Worm (Caenorhabditis elegans) whole organism, young adult: ENCODE results near the gene oac-24.
A peak's percentile ranks its signal among the peaks of the same experiment; 100 is the strongest.

Experiments
- F49E8.2 ChIP-seq: sonication (generic microtip); optimal IDR thresholded peaks from 3 replicates; lab custom pipeline; 2017; ENCODE audit warnings: missing genetic modification characterization, mild to moderate bottlenecking, missing compliant biosample characterization, antibody characterized with exemption, moderate library complexity; ENCODE audit not compliant: insufficient read depth
- F52B5.7 ChIP-seq: sonication (generic microtip); optimal IDR thresholded peaks from 2 replicates; lab custom pipeline; 2016; ENCODE audit warnings: mild to moderate bottlenecking, missing genetic modification characterization, missing compliant biosample characterization
- F55B11.4 ChIP-seq: sonication (generic microtip); optimal IDR thresholded peaks from 2 replicates; lab custom pipeline; 2016; ENCODE audit warnings: missing compliant biosample characterization, missing genetic modification characterization, borderline replicate concordance; ENCODE audit not compliant: insufficient read depth
- K11D2.4 ChIP-seq: fragments of 200-800 bp; sonication (Bioruptor generic); IDR thresholded peaks from 2 replicates; pipeline ENCODE4 v1.3.6; 2022; ENCODE audit warnings: missing genetic modification reagents, missing genetic modification characterization, missing compliant biosample characterization
- T07F8.4 ChIP-seq: sonication (generic microtip); optimal IDR thresholded peaks from 2 replicates; lab custom pipeline; 2016; ENCODE audit warnings: mild to moderate bottlenecking, missing genetic modification characterization, moderate library complexity, missing compliant biosample characterization
- akir-1 ChIP-seq: fragments of 200-800 bp; sonication (Bioruptor generic); optimal IDR thresholded peaks from 2 replicates; lab custom pipeline; 2018; ENCODE audit warnings: mild to moderate bottlenecking, missing genetic modification characterization, moderate library complexity, missing compliant biosample characterization
- attf-3 ChIP-seq: fragments of 200-800 bp; sonication (Bioruptor generic); conservative IDR thresholded peaks from 2 replicates; pipeline ENCODE4 v1.3.6; 2022; ENCODE audit warnings: missing genetic modification reagents, missing genetic modification characterization, missing compliant biosample characterization
- bed-1 ChIP-seq: fragments of 200-800 bp; sonication (Bioruptor generic); IDR thresholded peaks from 2 replicates; pipeline ENCODE4 v1.3.6; 2022; ENCODE audit warnings: missing genetic modification reagents, missing genetic modification characterization, missing compliant biosample characterization
- ceh-27 ChIP-seq: fragments of 200-800 bp; sonication (Bioruptor generic); optimal IDR thresholded peaks from 2 replicates; lab custom pipeline; 2018; ENCODE audit warnings: mild to moderate bottlenecking, missing genetic modification characterization, moderate library complexity, missing compliant biosample characterization
- ceh-58 ChIP-seq: fragments of 200-800 bp; sonication (Bioruptor generic); IDR thresholded peaks from 2 replicates; pipeline ENCODE4 v1.3.6; 2022; ENCODE audit warnings: missing genetic modification characterization, missing compliant biosample characterization
- ceh-79 ChIP-seq: sonication (generic microtip); optimal IDR thresholded peaks from 2 replicates; lab custom pipeline; 2017; ENCODE audit warnings: mild to moderate bottlenecking, missing genetic modification characterization, missing compliant biosample characterization
- ceh-91 ChIP-seq: fragments of 200-800 bp; sonication (Bioruptor generic); IDR thresholded peaks from 2 replicates; pipeline ENCODE4 v1.3.6; 2022; ENCODE audit warnings: missing genetic modification reagents, missing genetic modification characterization, missing compliant biosample characterization
- dpl-1 ChIP-seq: fragments of 150-350 bp; optimal IDR thresholded peaks from 2 replicates; lab custom pipeline; 2014; ENCODE audit warnings: missing biosample characterization, missing genetic modification reagents, missing genetic modification characterization
- egrh-3 ChIP-seq: fragments of 200-800 bp; sonication (Bioruptor generic); IDR thresholded peaks from 2 replicates; pipeline ENCODE4 v1.3.6; 2022; ENCODE audit warnings: missing genetic modification reagents, missing genetic modification characterization, missing compliant biosample characterization
- fkh-3 ChIP-seq: sonication (generic microtip); optimal IDR thresholded peaks from 2 replicates; lab custom pipeline; 2016; ENCODE audit warnings: mild to moderate bottlenecking, missing genetic modification characterization, missing compliant biosample characterization
- hmg-1.2 ChIP-seq: fragments of 200-800 bp; sonication (Bioruptor generic); IDR thresholded peaks from 2 replicates; pipeline ENCODE4 v1.3.6; 2022; ENCODE audit warnings: missing genetic modification reagents, missing genetic modification characterization, missing compliant biosample characterization
- hsf-1 ChIP-seq: fragments of 200-800 bp; sonication (Bioruptor generic); IDR thresholded peaks from 2 replicates; pipeline ENCODE4 v1.3.6; 2022; ENCODE audit warnings: missing genetic modification reagents, missing genetic modification characterization, missing compliant biosample characterization
- lag-1 ChIP-seq: fragments of 200-800 bp; sonication (Bioruptor generic); IDR thresholded peaks from 2 replicates; pipeline ENCODE4 v1.3.6; 2022; ENCODE audit warnings: missing genetic modification reagents, missing genetic modification characterization, missing compliant biosample characterization
- lin-26 ChIP-seq: fragments of 200-800 bp; sonication (Bioruptor generic); IDR thresholded peaks from 2 replicates; pipeline ENCODE4 v1.3.6; 2022; ENCODE audit warnings: missing genetic modification reagents, missing genetic modification characterization, missing compliant biosample characterization
- lir-1 ChIP-seq: fragments of 200-800 bp; sonication (Bioruptor generic); conservative IDR thresholded peaks from 2 replicates; pipeline ENCODE4 v1.3.6; 2022; ENCODE audit warnings: missing genetic modification reagents, missing genetic modification characterization, missing compliant biosample characterization
- madf-10 ChIP-seq: sonication (generic microtip); optimal IDR thresholded peaks from 2 replicates; lab custom pipeline; 2016; ENCODE audit warnings: mild to moderate bottlenecking, missing genetic modification characterization, missing compliant biosample characterization
- madf-3 ChIP-seq: fragments of 200-800 bp; sonication (Bioruptor generic); IDR thresholded peaks from 2 replicates; pipeline ENCODE4 v1.3.6; 2022; ENCODE audit warnings: missing genetic modification reagents, missing genetic modification characterization, missing compliant biosample characterization
- madf-6 ChIP-seq: fragments of 200-800 bp; sonication (Bioruptor generic); IDR thresholded peaks from 2 replicates; pipeline ENCODE4 v1.3.6; 2022; ENCODE audit warnings: missing genetic modification reagents, missing genetic modification characterization, missing compliant biosample characterization
- madf-8 ChIP-seq: fragments of 200-800 bp; sonication (Bioruptor generic); conservative IDR thresholded peaks from 2 replicates; pipeline ENCODE4 v1.3.6; 2022; ENCODE audit warnings: missing genetic modification reagents, missing genetic modification characterization, missing compliant biosample characterization
- nfyb-1 ChIP-seq: fragments of 200-800 bp; sonication (Bioruptor generic); IDR thresholded peaks from 2 replicates; pipeline ENCODE4 v1.3.6; 2022; ENCODE audit warnings: missing genetic modification reagents, missing genetic modification characterization, missing compliant biosample characterization
- sdz-38 ChIP-seq: sonication (generic microtip); optimal IDR thresholded peaks from 2 replicates; lab custom pipeline; 2016; ENCODE audit warnings: missing genotype, missing genetic modification characterization, missing compliant biosample characterization
- snpc-1.1 ChIP-seq: sonication (generic microtip); optimal IDR thresholded peaks from 2 replicates; lab custom pipeline; 2017; ENCODE audit warnings: missing genetic modification characterization, mild to moderate bottlenecking, missing compliant biosample characterization, antibody characterized with exemption, moderate library complexity, missing genotype, missing genetic modification reagents; ENCODE audit not compliant: insufficient read depth
- sptf-2 ChIP-seq: fragments of 200-800 bp; sonication (Bioruptor generic); optimal IDR thresholded peaks from 2 replicates; lab custom pipeline; 2018; ENCODE audit warnings: mild to moderate bottlenecking, missing genetic modification characterization, missing compliant biosample characterization
- unc-62 ChIP-seq: fragments of 150-350 bp; optimal IDR thresholded peaks from 2 replicates; lab custom pipeline; 2014; ENCODE audit warnings: missing biosample characterization, missing genetic modification reagents, missing genetic modification characterization
- zfh-2 ChIP-seq: fragments of 200-800 bp; sonication (Bioruptor generic); conservative IDR thresholded peaks from 2 replicates; pipeline ENCODE4 v1.3.6; 2022; ENCODE audit warnings: missing genetic modification reagents, missing genetic modification characterization, missing compliant biosample characterization
- zim-3 ChIP-seq: sonication (generic microtip); optimal IDR thresholded peaks from 2 replicates; lab custom pipeline; 2017; ENCODE audit warnings: mild to moderate bottlenecking, missing genetic modification characterization, moderate library complexity, missing compliant biosample characterization
- ztf-22 ChIP-seq: fragments of 200-800 bp; sonication (Bioruptor generic); optimal IDR thresholded peaks from 2 replicates; lab custom pipeline; 2018; ENCODE audit warnings: mild to moderate bottlenecking, missing genetic modification characterization, moderate library complexity, missing compliant biosample characterization
- ztf-26 ChIP-seq: sonication (generic microtip); optimal IDR thresholded peaks from 2 replicates; lab custom pipeline; 2017; ENCODE audit warnings: missing genetic modification characterization, missing compliant biosample characterization

Gene oac-24

DNA sequence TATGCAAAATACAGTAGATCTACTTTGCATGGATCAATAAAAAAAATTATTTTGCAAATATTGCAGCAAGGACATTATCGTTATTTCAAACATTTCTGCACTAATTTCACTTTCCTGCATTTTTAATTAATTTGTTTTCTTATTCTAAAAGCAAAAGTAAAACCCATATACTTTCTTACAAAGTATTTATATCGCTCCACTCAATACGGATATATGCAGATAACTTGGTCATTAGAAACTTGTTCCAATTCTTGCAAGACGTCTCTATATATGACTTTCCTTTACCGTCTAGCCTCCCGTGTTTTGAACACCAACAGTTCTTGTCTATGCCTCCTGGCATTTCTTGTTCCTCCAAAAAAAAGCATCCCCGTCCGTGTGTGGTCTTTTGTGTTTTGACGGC is at the start of gene oac-24:
Gene oac-24 (plus strand): TSS at position 301 of the 400 bp plus-strand sequence.
- TF ChIP-seq ceh-58 (no peak), fkh-3 (no peak)

- TF ChIP-seq ceh-91 (GFP tag; lab: Robert Waterston, UW), result no peak
- no peak for TF ChIP-seq madf-8 (GFP tag; lab: Robert Waterston, UW)
- no peak for TF ChIP-seq ceh-58
- TF ChIP-seq zim-3, result no peak
- no peak for TF ChIP-seq ztf-22 (GFP tag; lab: Kevin White, UChicago)
- TF ChIP-seq akir-1 (GFP tag; lab: Kevin White, UChicago), result no peak
- no peak for TF ChIP-seq unc-62
- TF ChIP-seq dpl-1 (GFP tag; lab: Kevin White, UChicago), result no peak
- no peak for TF ChIP-seq lin-26 (GFP tag; lab: Robert Waterston, UW)
- TF ChIP-seq F52B5.7 (tag; lab: Kevin White, UChicago), result no peak
- TF ChIP-seq zfh-2 (GFP tag; lab: Robert Waterston, UW), result no peak
- no peak for TF ChIP-seq nfyb-1 (GFP tag; lab: Robert Waterston, UW)
- TF ChIP-seq egrh-3, result no peak
- TF ChIP-seq hmg-1.2 (GFP tag; lab: Robert Waterston, UW), result no peak
- no peak for TF ChIP-seq lag-1 (GFP tag; lab: Robert Waterston, UW)
- TF ChIP-seq sptf-2, result no peak
- TF ChIP-seq snpc-1.1 (tag; lab: Kevin White, UChicago), result no peak
- TF ChIP-seq F49E8.2 (tag; lab: Kevin White, UChicago), result no peak
- no peak for TF ChIP-seq madf-6
- no peak for TF ChIP-seq ceh-27 (GFP tag; lab: Kevin White, UChicago)
Observed at ce11 chrV:4662400-4662799, 48.2 kb upstream of the oac-24 start, which contains the start of gene srx-74. srx-74 (minus strand) TSS chrV:4662500.

DNA sequence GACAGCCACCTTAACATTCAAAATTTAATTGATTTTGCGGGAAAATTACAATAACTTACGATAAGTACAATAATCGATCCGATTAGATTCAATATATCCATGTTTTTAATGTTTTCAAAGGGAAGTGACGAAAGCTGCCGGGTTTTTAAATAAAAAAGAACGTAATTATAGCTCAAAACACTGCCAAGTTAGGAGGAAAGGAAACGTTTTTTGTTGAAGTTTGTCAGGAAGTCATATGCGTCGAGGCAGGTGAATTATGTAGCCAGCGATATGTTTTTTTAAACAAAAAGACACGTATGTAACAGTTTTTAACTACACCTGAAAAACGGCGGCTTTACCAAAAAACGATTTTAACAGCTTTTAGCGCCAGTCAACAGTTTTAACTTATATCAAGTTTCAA is 44.9 kb upstream of the oac-24 start, which contains the start of gene srx-73:
Gene srx-73 (minus strand): TSS at position 101 of the 400 bp plus-strand sequence.
- TF ChIP-seq T07F8.4 (no peak), lir-1 (GFP tag; lab: Robert Waterston, UW) (no peak), hsf-1 (GFP tag; lab: Robert Waterston, UW) (no peak), F55B11.4 (tag; lab: Kevin White, UChicago) (no peak), sdz-38 (tag; lab: Kevin White, UChicago) (no peak)

ce11 chrV:4667062-4667461 is 43.5 kb upstream of the oac-24 start:
- TF ChIP-seq egrh-3, result peak; percentile 29; the same call in 1 of the 2 replicates
- no peak for TF ChIP-seq bed-1
- 0 out of 2 replicates have a peak, but pooled peaks have one; percentile 27 for TF ChIP-seq K11D2.4 (GFP tag; lab: Robert Waterston, UW)

DNA sequence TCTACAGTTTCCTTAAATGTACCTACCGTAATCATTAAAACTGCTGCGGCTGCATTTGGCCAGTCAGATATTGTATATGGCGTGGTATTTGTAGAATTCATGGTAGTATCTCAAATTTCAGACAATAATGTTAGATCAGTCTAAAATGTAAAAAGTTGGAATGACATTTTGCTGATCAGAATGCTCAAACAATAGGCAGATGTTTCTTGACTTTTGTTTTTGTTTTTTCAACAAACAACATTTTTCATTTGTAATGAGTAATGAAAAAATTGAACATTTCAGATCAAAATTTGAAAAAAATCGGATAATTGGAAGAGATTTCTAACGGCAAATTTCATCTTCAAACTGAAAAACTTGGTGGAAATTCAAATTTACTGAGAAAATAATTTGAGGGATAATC is 41.9 kb upstream of the oac-24 start, which contains the start of gene srx-77:
Gene srx-77 (minus strand): TSS at position 101 of the 400 bp plus-strand sequence.
- TF ChIP-seq madf-10 (no peak), attf-3 (GFP tag; lab: Robert Waterston, UW) (no peak), ceh-79 (tag; lab: Kevin White, UChicago) (no peak), madf-3 (no peak), ztf-26 (tag; lab: Kevin White, UChicago) (no peak), hsf-1 (GFP tag; lab: Robert Waterston, UW) (no peak)
